Fruit fly (Drosophila melanogaster) whole organism, wandering third instar larva: ENCODE data around the gene Jhbp7.

Experiments
- CrebA ChIP-seq: fragments of 200-800 bp; sonication (Bioruptor generic); optimal IDR thresholded peaks from 2 replicates; lab custom pipeline; 2016; ENCODE audit warnings: missing biosample characterization, mild to moderate bottlenecking, missing genetic modification characterization, borderline replicate concordance
- Dfd ChIP-seq: fragments of >200 bp; optimal IDR thresholded peaks from 2 replicates; lab custom pipeline; 2017; ENCODE audit warnings: missing biosample characterization, missing genetic modification characterization
- Dif ChIP-seq: fragments of 200-275, 200-300 bp; sonication (Bioruptor generic); optimal IDR thresholded peaks from 2 replicates; lab custom pipeline; 2018; ENCODE audit warnings: missing biosample characterization, missing genetic modification characterization; ENCODE audit not compliant: partially characterized antibody
- HLH106 ChIP-seq: fragments of 200-800 bp; optimal IDR thresholded peaks from 3 replicates; lab custom pipeline; 2019; ENCODE audit warnings: missing biosample characterization, mild to moderate bottlenecking, missing genetic modification characterization, moderate library complexity
- Hnf4 ChIP-seq: fragments of 200-800 bp; sonication (Bioruptor generic); optimal IDR thresholded peaks from 2 replicates; lab custom pipeline; 2016; ENCODE audit warnings: missing biosample characterization, mild to moderate bottlenecking, missing genetic modification characterization
- Hr78 ChIP-seq: fragments of >200 bp; optimal IDR thresholded peaks from 2 replicates; lab custom pipeline; 2017; ENCODE audit warnings: missing biosample characterization, missing genetic modification characterization
- Hr83 ChIP-seq: fragments of 200-300 bp; sonication (Bioruptor generic); optimal IDR thresholded peaks from 2 replicates; lab custom pipeline; 2016; ENCODE audit warnings: missing biosample characterization, mild to moderate bottlenecking, missing genetic modification characterization, moderate library complexity; ENCODE audit not compliant: poor library complexity, severe bottlenecking
- Jra ChIP-seq: sonication (Bioruptor generic); optimal IDR thresholded peaks from 2 replicates; lab custom pipeline; 2016; ENCODE audit warnings: missing biosample characterization, missing genetic modification characterization
- Mio ChIP-seq: sonication (Bioruptor generic); optimal IDR thresholded peaks from 2 replicates; lab custom pipeline; 2016; ENCODE audit warnings: missing biosample characterization, missing genetic modification characterization
- Myc ChIP-seq: fragments of >200 bp; optimal IDR thresholded peaks from 2 replicates; lab custom pipeline; 2017
- N ChIP-seq: fragments of >200 bp; optimal IDR thresholded peaks from 2 replicates; lab custom pipeline; 2018; ENCODE audit warnings: missing biosample characterization, missing external identifiers, missing genetic modification characterization
- OdsH ChIP-seq: fragments of 200-800 bp; sonication (Bioruptor generic); optimal IDR thresholded peaks from 2 replicates; lab custom pipeline; 2016; ENCODE audit warnings: missing biosample characterization, mild to moderate bottlenecking, missing genetic modification characterization
- Rel ChIP-seq, 2 experiments: fragments of 200-800 bp; sonication (Bioruptor generic) in 1 of 2; optimal IDR thresholded peaks; 2 replicates in 1 of 2; 3 replicates in 1 of 2; lab custom pipeline; 2016 to 2019; ENCODE audit warnings: mild to moderate bottlenecking in 2 of 2, missing biosample characterization in 2 of 2, missing genetic modification characterization in 2 of 2, moderate library complexity in 1 of 2
- Sp1 ChIP-seq: fragments of 200-800 bp; sonication (Bioruptor generic); optimal IDR thresholded peaks from 3 replicates; lab custom pipeline; 2019; ENCODE audit warnings: missing biosample characterization, mild to moderate bottlenecking, missing genetic modification characterization, moderate library complexity
- Vsx2 ChIP-seq: fragments of 200-300, 225-300 bp; sonication (Bioruptor generic); optimal IDR thresholded peaks from 2 replicates; lab custom pipeline; 2018; ENCODE audit warnings: missing biosample characterization, missing genetic modification characterization; ENCODE audit not compliant: partially characterized antibody
- br ChIP-seq: fragments of 200-800 bp; sonication (Bioruptor generic); optimal IDR thresholded peaks from 2 replicates; lab custom pipeline; 2016; ENCODE audit warnings: missing biosample characterization, missing genetic modification characterization
- brk ChIP-seq: fragments of 200-800 bp; sonication (Bioruptor generic); optimal IDR thresholded peaks from 2 replicates; lab custom pipeline; 2016; ENCODE audit warnings: missing biosample characterization, mild to moderate bottlenecking, missing genetic modification characterization
- dl ChIP-seq, 2 experiments: fragments of 175-275, 200-275 bp in 1 of 2; fragments of 200-275 bp in 1 of 2; sonication (Bioruptor generic); optimal IDR thresholded peaks; lab custom pipeline; 2018; ENCODE audit warnings: mild to moderate bottlenecking in 2 of 2, missing biosample characterization in 2 of 2, missing genetic modification characterization in 2 of 2, moderate library complexity in 2 of 2; ENCODE audit not compliant: partially characterized antibody in 2 of 2, insufficient read depth in 1 of 2
- dsf ChIP-seq: sonication (Bioruptor generic); optimal IDR thresholded peaks from 2 replicates; lab custom pipeline; 2016; ENCODE audit warnings: missing biosample characterization, missing genetic modification characterization, borderline replicate concordance
- foxo ChIP-seq, 2 experiments: fragments of 200-800 bp; sonication (Bioruptor generic); optimal IDR thresholded peaks; 2 replicates in 1 of 2; 3 replicates in 1 of 2; lab custom pipeline; 2016 to 2017; ENCODE audit warnings: missing biosample characterization in 2 of 2, missing genetic modification characterization in 2 of 2
- fru ChIP-seq: fragments of 200-800 bp; sonication (Bioruptor generic); optimal IDR thresholded peaks from 3 replicates; lab custom pipeline; 2016; ENCODE audit warnings: missing biosample characterization, mild to moderate bottlenecking, missing genetic modification characterization
- h ChIP-seq: fragments of 200-800 bp; sonication (Bioruptor generic); optimal IDR thresholded peaks from 3 replicates; lab custom pipeline; 2016; ENCODE audit warnings: missing biosample characterization, mild to moderate bottlenecking, missing genetic modification characterization
- psq ChIP-seq: fragments of 200-800 bp; sonication (Bioruptor generic); optimal IDR thresholded peaks from 3 replicates; lab custom pipeline; 2017; ENCODE audit warnings: missing biosample characterization, mild to moderate bottlenecking, missing genetic modification characterization, moderate library complexity
- sage ChIP-seq: fragments of 200-800 bp; sonication (Bioruptor generic); optimal IDR thresholded peaks from 2 replicates; lab custom pipeline; 2016; ENCODE audit warnings: missing biosample characterization, mild to moderate bottlenecking, missing genetic modification characterization
- sv ChIP-seq: fragments of 200-800 bp; sonication (Bioruptor generic); optimal IDR thresholded peaks from 3 replicates; lab custom pipeline; 2016; ENCODE audit warnings: missing biosample characterization, missing genetic modification characterization
- tai ChIP-seq: sonication (Bioruptor generic); optimal IDR thresholded peaks from 2 replicates; lab custom pipeline; 2016; ENCODE audit warnings: missing biosample characterization, missing genetic modification characterization
- usp ChIP-seq: fragments of >200 bp; optimal IDR thresholded peaks from 2 replicates; lab custom pipeline; 2017; ENCODE audit warnings: missing biosample characterization, missing genetic modification characterization
- woc ChIP-seq: sonication (Bioruptor generic); optimal IDR thresholded peaks from 2 replicates; lab custom pipeline; 2016; ENCODE audit warnings: missing biosample characterization, mild to moderate bottlenecking, missing genetic modification characterization

Jhbp7 gene

dm6 chr3R:25208042-25208766 lies 29.2 kb upstream of the Jhbp7 start, which contains the start of gene Cad96Ca:
TSS of gene Cad96Ca (minus strand) at chr3R:25208283.
- TF ChIP-seq Rel (GFP tag; optimal IDR thresholded peaks at IDR 0.05; lab: Kevin White, UChicago), result no peak
- TF ChIP-seq Rel (tag; optimal IDR thresholded peaks at IDR 0.05; lab: Kevin White, UChicago), result peak; percentile 71
- no peak for TF ChIP-seq sv (GFP tag; lab: Kevin White, UChicago)
- TF ChIP-seq Hr83 (GFP tag; lab: Kevin White, UChicago), result peak; percentile 21
- TF ChIP-seq dl (GFP tag; optimal IDR thresholded peaks at IDR 0.05; lab: Kevin White, UChicago; ENCODE audit: insufficient read depth in 1 of 2, partially characterized antibody in 2 of 2), result peak; percentile 47 to 78
- TF ChIP-seq Dif (GFP tag; lab: Kevin White, UChicago), result peak; percentile 89
- peak; percentile 85 for TF ChIP-seq Vsx2
- no peak for TF ChIP-seq Hnf4

- no peak for TF ChIP-seq Hnf4
- TF ChIP-seq CrebA (GFP tag; lab: Kevin White, UChicago), result no peak
- no peak for TF ChIP-seq woc (GFP tag; lab: Kevin White, UChicago)
- no peak for TF ChIP-seq Myc (lab: Kevin White, UChicago)
- no peak for TF ChIP-seq N
- TF ChIP-seq brk (GFP tag; lab: Kevin White, UChicago), result no peak
- TF ChIP-seq Rel (GFP tag; optimal IDR thresholded peaks at IDR 0.05; lab: Kevin White, UChicago), result no peak
- TF ChIP-seq Rel (tag; optimal IDR thresholded peaks at IDR 0.05; lab: Kevin White, UChicago), result no peak
- TF ChIP-seq Mio (GFP tag; lab: Kevin White, UChicago), result no peak
- TF ChIP-seq, all 38 proteins: peak for 0
Observed at dm6 chr3R:25208767-25209075, 28.7 kb upstream of the Jhbp7 start.

dm6 chr3R:25209207-25209606 lies 28.2 kb upstream of the Jhbp7 start:
- no peak for TF ChIP-seq Hnf4
- TF ChIP-seq foxo (GFP tag; optimal IDR thresholded peaks at IDR 0.05; lab: Kevin White, UChicago), result no peak
- no peak for TF ChIP-seq fru (GFP tag; lab: Kevin White, UChicago)
- no peak for TF ChIP-seq CrebA (GFP tag; lab: Kevin White, UChicago)
- TF ChIP-seq woc (GFP tag; lab: Kevin White, UChicago), result no peak
- TF ChIP-seq Hr83 (GFP tag; lab: Kevin White, UChicago), result no peak
- no peak for TF ChIP-seq psq (GFP tag; lab: Kevin White, UChicago)
- TF ChIP-seq br (GFP tag; lab: Kevin White, UChicago), result no peak
- no peak for TF ChIP-seq sage (GFP tag; lab: Kevin White, UChicago)
- TF ChIP-seq Mio (GFP tag; lab: Kevin White, UChicago), result no peak
- TF ChIP-seq Dif (GFP tag; lab: Kevin White, UChicago), result no peak
- TF ChIP-seq Rel (GFP tag; optimal IDR thresholded peaks at IDR 0.05; lab: Kevin White, UChicago), result no peak
- TF ChIP-seq Rel (tag; optimal IDR thresholded peaks at IDR 0.05; lab: Kevin White, UChicago), result no peak

- TF ChIP-seq h (GFP tag; lab: Kevin White, UChicago) (peak; percentile 48), Hr83 (GFP tag; lab: Kevin White, UChicago) (peak; percentile 33), sv (GFP tag; lab: Kevin White, UChicago) (no peak), Dif (GFP tag; lab: Kevin White, UChicago) (no peak), HLH106 (tag; lab: Kevin White, UChicago) (peak; percentile 8), foxo (GFP tag; optimal IDR thresholded peaks at IDR 0.05; lab: Kevin White, UChicago) (peak in 1 of 2 experiments; percentile 53), woc (GFP tag; lab: Kevin White, UChicago) (peak; percentile 65), Hnf4 (peak; percentile 44), br (GFP tag; lab: Kevin White, UChicago) (peak; percentile 8), brk (GFP tag; lab: Kevin White, UChicago) (peak; percentile 29), Dfd (GFP tag; lab: Kevin White, UChicago) (no peak), tai (no peak), fru (GFP tag; lab: Kevin White, UChicago) (peak; percentile 24), Jra (GFP tag; lab: Kevin White, UChicago) (peak; percentile 5)
- TF ChIP-seq, all 38 proteins: peak for 10
Observed at dm6 chr3R:25215123-25215522, 22.3 kb upstream of the Jhbp7 start, which contains the start of gene Saysd1. TSS of gene Saysd1 (minus strand) at chr3R:25215188.

dm6 chr3R:25215997-25216396 lies 21.4 kb upstream of the Jhbp7 start, which contains the start of gene CG31106:
TSS of gene CG31106 (plus strand) at chr3R:25216297.
- TF ChIP-seq usp (GFP tag; lab: Kevin White, UChicago) (no peak), Jra (GFP tag; lab: Kevin White, UChicago) (no peak), dsf (GFP tag; lab: Kevin White, UChicago) (no peak), Hr78 (no peak), sv (GFP tag; lab: Kevin White, UChicago) (no peak), dl (GFP tag; optimal IDR thresholded peaks at IDR 0.05; lab: Kevin White, UChicago; ENCODE audit: insufficient read depth in 1 of 2, partially characterized antibody in 2 of 2) (no peak), Dfd (GFP tag; lab: Kevin White, UChicago) (no peak), Hr83 (GFP tag; lab: Kevin White, UChicago) (no peak), OdsH (no peak), brk (GFP tag; lab: Kevin White, UChicago) (no peak), h (GFP tag; lab: Kevin White, UChicago) (no peak), CrebA (GFP tag; lab: Kevin White, UChicago) (no peak), fru (GFP tag; lab: Kevin White, UChicago) (no peak), psq (GFP tag; lab: Kevin White, UChicago) (no peak), Rel (GFP tag; optimal IDR thresholded peaks at IDR 0.05; lab: Kevin White, UChicago) (no peak), Rel (tag; optimal IDR thresholded peaks at IDR 0.05; lab: Kevin White, UChicago) (no peak), br (GFP tag; lab: Kevin White, UChicago) (no peak), Sp1 (GFP tag; lab: Kevin White, UChicago) (no peak)
